Fruit fly (Drosophila melanogaster): ENCODE data around the gene CG14218.

dm6 chrX:19601644-19602043 lies 19.9 kb upstream of the CG14218 start, which contains the start of gene CG14220:
- peak; percentile 22 for TF ChIP-seq h (GFP tag; optimal IDR thresholded peaks at IDR 0.05)
- TF ChIP-seq Myc (optimal IDR thresholded peaks at IDR 0.05), result no peak
- no peak for TF ChIP-seq lola (GFP tag; optimal IDR thresholded peaks at IDR 0.05)
- TF ChIP-seq Hr78 (GFP tag; optimal IDR thresholded peaks at IDR 0.05), result no peak
- no peak for TF ChIP-seq psq (GFP tag; optimal IDR thresholded peaks at IDR 0.05)
- no peak for TF ChIP-seq fru (GFP tag; optimal IDR thresholded peaks at IDR 0.05)
- peak; percentile 6 for TF ChIP-seq HLH106 (tag; optimal IDR thresholded peaks at IDR 0.05)
- TF ChIP-seq pan (optimal IDR thresholded peaks at IDR 0.05), result no peak
- no peak for TF ChIP-seq OdsH (GFP tag; optimal IDR thresholded peaks at IDR 0.05)
- TF ChIP-seq Hnf4 (GFP tag; optimal IDR thresholded peaks at IDR 0.05), result peak; percentile 22
- no peak for TF ChIP-seq brk (GFP tag; optimal IDR thresholded peaks at IDR 0.05)
- no peak for TF ChIP-seq CrebA (GFP tag; optimal IDR thresholded peaks at IDR 0.05; ENCODE audit: borderline replicate concordance)
- TF ChIP-seq usp (GFP tag; optimal IDR thresholded peaks at IDR 0.05), result no peak
- no peak for TF ChIP-seq tai (GFP tag; optimal IDR thresholded peaks at IDR 0.05)

Data from whole organism, wandering third instar larva.